Fruit fly (Drosophila melanogaster) whole organism, prepupa: ENCODE data around the gene PAN3.

Experiments
- Blimp-1 ChIP-seq: fragments of 200-800 bp; sonication (Bioruptor generic); optimal IDR thresholded peaks from 3 replicates; lab custom pipeline; 2017; ENCODE audit warnings: missing biosample characterization, missing genetic modification characterization, mild to moderate bottlenecking, moderate library complexity, missing genetic modification reagents
- CG10631 ChIP-seq: fragments of 200-800 bp; sonication (Bioruptor generic); optimal IDR thresholded peaks from 2 replicates; lab custom pipeline; 2016; ENCODE audit warnings: missing biosample characterization, missing genetic modification characterization
- CG10669 ChIP-seq: fragments of 200-800 bp; sonication (Bioruptor generic); optimal IDR thresholded peaks from 3 replicates; lab custom pipeline; 2018; ENCODE audit warnings: missing biosample characterization, mild to moderate bottlenecking, missing genetic modification characterization, moderate library complexity
- CG11294 ChIP-seq: fragments of 200-800 bp; sonication (Bioruptor generic); IDR thresholded peaks from 2 replicates; pipeline ENCODE4 v1.3.6; 2022; ENCODE audit warnings: missing biosample characterization, missing genetic modification characterization
- CG11762 ChIP-seq: fragments of 200-800 bp; sonication (Bioruptor generic); optimal IDR thresholded peaks from 3 replicates; lab custom pipeline; 2016; ENCODE audit warnings: missing biosample characterization, missing genetic modification characterization; ENCODE audit not compliant: insufficient read depth
- CG11902 ChIP-seq: fragments of 200-800 bp; sonication (Bioruptor generic); optimal IDR thresholded peaks from 3 replicates; lab custom pipeline; 2016; ENCODE audit warnings: missing biosample characterization, missing genetic modification characterization
- CG15336 ChIP-seq: fragments of 200-800 bp; sonication (Bioruptor generic); IDR thresholded peaks from 2 replicates; pipeline ENCODE4 v1.3.6; 2022; ENCODE audit warnings: missing biosample characterization, missing genetic modification characterization
- CG1621 ChIP-seq: fragments of 200-800 bp; sonication (Bioruptor generic); optimal IDR thresholded peaks from 3 replicates; lab custom pipeline; 2018; ENCODE audit warnings: missing biosample characterization, mild to moderate bottlenecking, missing genetic modification characterization
- CG3032 ChIP-seq: fragments of 200-800 bp; optimal IDR thresholded peaks from 2 replicates; lab custom pipeline; 2019; ENCODE audit warnings: missing biosample characterization, mild to moderate bottlenecking, missing genetic modification characterization, moderate library complexity
- CG31627 ChIP-seq: fragments of 200-800 bp; sonication (Bioruptor generic); optimal IDR thresholded peaks from 3 replicates; lab custom pipeline; 2016; ENCODE audit warnings: missing biosample characterization, missing genetic modification characterization
- CG32006 ChIP-seq: fragments of 200-800 bp; sonication (Bioruptor generic); optimal IDR thresholded peaks from 3 replicates; lab custom pipeline; 2017; ENCODE audit warnings: missing biosample characterization, mild to moderate bottlenecking, missing genetic modification characterization
- CG34406 ChIP-seq: fragments of 200-800 bp; sonication (Bioruptor generic); optimal IDR thresholded peaks from 3 replicates; lab custom pipeline; 2016; ENCODE audit warnings: missing biosample characterization, missing genetic modification characterization
- CG3919 ChIP-seq: fragments of 200-800 bp; sonication (Bioruptor generic); optimal IDR thresholded peaks from 3 replicates; lab custom pipeline; 2016; ENCODE audit warnings: missing biosample characterization, missing genetic modification characterization
- CG6163 ChIP-seq: fragments of 200-800 bp; sonication (Bioruptor generic); IDR thresholded peaks from 3 replicates; pipeline ENCODE4 v1.3.6; 2022; ENCODE audit warnings: missing biosample characterization, missing genetic modification characterization
- CG6276 ChIP-seq: fragments of 200-800 bp; sonication (Bioruptor generic); optimal IDR thresholded peaks from 2 replicates; lab custom pipeline; 2017; ENCODE audit warnings: missing biosample characterization, mild to moderate bottlenecking, missing genetic modification characterization
- CG6792 ChIP-seq: fragments of 200-800 bp; sonication (Bioruptor generic); optimal IDR thresholded peaks from 3 replicates; lab custom pipeline; 2016; ENCODE audit warnings: missing biosample characterization, missing genetic modification characterization
- CG8319 ChIP-seq: fragments of 200-800 bp; sonication (Bioruptor generic); optimal IDR thresholded peaks from 3 replicates; lab custom pipeline; 2016; ENCODE audit warnings: missing biosample characterization, missing genetic modification characterization
- CG8632 ChIP-seq: fragments of 200-800 bp; sonication (Bioruptor generic); optimal IDR thresholded peaks from 3 replicates; lab custom pipeline; 2016; ENCODE audit warnings: missing biosample characterization, missing genetic modification characterization
- Eip78C ChIP-seq: fragments of 200-800 bp; sonication (Bioruptor generic); peaks from one replicate; lab custom pipeline; 2016; ENCODE audit warnings: missing biosample characterization, missing genetic modification characterization
- Lpt ChIP-seq: fragments of 200-800 bp; sonication (Bioruptor generic); optimal IDR thresholded peaks from 3 replicates; lab custom pipeline; 2016; ENCODE audit warnings: missing biosample characterization, missing genetic modification characterization
- Met ChIP-seq: fragments of 200-800 bp; sonication (Bioruptor generic); optimal IDR thresholded peaks from 3 replicates; lab custom pipeline; 2016; ENCODE audit warnings: missing biosample characterization, missing genetic modification characterization
- Smox ChIP-seq: fragments of 200-800 bp; sonication (Bioruptor generic); optimal IDR thresholded peaks from 3 replicates; lab custom pipeline; 2016; ENCODE audit warnings: missing biosample characterization, missing genetic modification characterization
- Sox102F ChIP-seq: fragments of 200-800 bp; sonication (Bioruptor generic); optimal IDR thresholded peaks from 2 replicates; lab custom pipeline; 2016; ENCODE audit warnings: missing biosample characterization, mild to moderate bottlenecking, missing genetic modification characterization
- Sox14 ChIP-seq: fragments of 200-800 bp; sonication (Bioruptor generic); optimal IDR thresholded peaks from 3 replicates; lab custom pipeline; 2016; ENCODE audit warnings: missing biosample characterization, missing genetic modification characterization
- Sox15 ChIP-seq: fragments of 200-800 bp; sonication (Bioruptor generic); optimal IDR thresholded peaks from 3 replicates; lab custom pipeline; 2016; ENCODE audit warnings: missing biosample characterization, missing genetic modification characterization
- acj6 ChIP-seq: fragments of 200-800 bp; sonication (Bioruptor generic); optimal IDR thresholded peaks from 3 replicates; lab custom pipeline; 2016; ENCODE audit warnings: missing biosample characterization, missing genetic modification characterization
- cyc ChIP-seq: fragments of 200-800 bp; sonication (Bioruptor generic); optimal IDR thresholded peaks from 3 replicates; lab custom pipeline; 2016; ENCODE audit warnings: missing biosample characterization, missing genetic modification characterization
- dac ChIP-seq: fragments of 200-800 bp; sonication (Bioruptor generic); optimal IDR thresholded peaks from 2 replicates; lab custom pipeline; 2017; ENCODE audit warnings: missing biosample characterization, mild to moderate bottlenecking, missing genetic modification characterization
- dsx ChIP-seq: fragments of 200-800 bp; optimal IDR thresholded peaks from 3 replicates; lab custom pipeline; 2019; ENCODE audit warnings: missing biosample characterization, mild to moderate bottlenecking, missing genetic modification characterization, moderate library complexity; ENCODE audit not compliant: poor library complexity, severe bottlenecking
- esn ChIP-seq: fragments of 200-800 bp; sonication (Bioruptor generic); optimal IDR thresholded peaks from 2 replicates; lab custom pipeline; 2016; ENCODE audit warnings: missing biosample characterization, mild to moderate bottlenecking, missing genetic modification characterization, moderate library complexity
- fd59A ChIP-seq: fragments of 200-800 bp; sonication (Bioruptor generic); optimal IDR thresholded peaks from 2 replicates; lab custom pipeline; 2017; ENCODE audit warnings: missing biosample characterization, mild to moderate bottlenecking, missing genetic modification characterization, missing genetic modification reagents
- fd85E ChIP-seq: fragments of 200-800 bp; sonication (Bioruptor generic); optimal IDR thresholded peaks from 3 replicates; lab custom pipeline; 2016; ENCODE audit warnings: missing biosample characterization, missing genetic modification characterization
- net ChIP-seq: fragments of 200-800 bp; sonication (Bioruptor generic); optimal IDR thresholded peaks from 3 replicates; lab custom pipeline; 2016; ENCODE audit warnings: missing biosample characterization, missing genetic modification characterization
- pdm3 ChIP-seq: fragments of 200-800 bp; sonication (Bioruptor generic); optimal IDR thresholded peaks from 3 replicates; lab custom pipeline; 2016; ENCODE audit warnings: missing biosample characterization, missing genetic modification characterization
- salr ChIP-seq, 2 experiments: fragments of 200-800 bp; sonication (Bioruptor generic); optimal IDR thresholded peaks; 3 replicates each; lab custom pipeline; 2016 to 2018; ENCODE audit warnings: missing biosample characterization in 2 of 2, missing genetic modification characterization in 2 of 2, mild to moderate bottlenecking in 1 of 2
- spab ChIP-seq: fragments of 200-800 bp; sonication (Bioruptor generic); optimal IDR thresholded peaks from 2 replicates; lab custom pipeline; 2017; ENCODE audit warnings: missing biosample characterization, mild to moderate bottlenecking, missing genetic modification characterization, missing genetic modification reagents
- ss ChIP-seq, 2 experiments: fragments of 200-800 bp; sonication (Bioruptor generic); optimal IDR thresholded peaks; 2 replicates in 1 of 2; 3 replicates in 1 of 2; lab custom pipeline; 2017 to 2018; ENCODE audit warnings: mild to moderate bottlenecking in 2 of 2, missing biosample characterization in 2 of 2, missing genetic modification characterization in 2 of 2, moderate library complexity in 1 of 2
- svp ChIP-seq: fragments of 200-800 bp; sonication (Bioruptor generic); peaks from one replicate; lab custom pipeline; 2016; ENCODE audit warnings: missing biosample characterization, missing genetic modification characterization
- topi ChIP-seq: fragments of 200-800 bp; sonication (Bioruptor generic); optimal IDR thresholded peaks from 3 replicates; lab custom pipeline; 2016; ENCODE audit warnings: missing biosample characterization, missing genetic modification characterization

The PAN3 gene

DNA sequence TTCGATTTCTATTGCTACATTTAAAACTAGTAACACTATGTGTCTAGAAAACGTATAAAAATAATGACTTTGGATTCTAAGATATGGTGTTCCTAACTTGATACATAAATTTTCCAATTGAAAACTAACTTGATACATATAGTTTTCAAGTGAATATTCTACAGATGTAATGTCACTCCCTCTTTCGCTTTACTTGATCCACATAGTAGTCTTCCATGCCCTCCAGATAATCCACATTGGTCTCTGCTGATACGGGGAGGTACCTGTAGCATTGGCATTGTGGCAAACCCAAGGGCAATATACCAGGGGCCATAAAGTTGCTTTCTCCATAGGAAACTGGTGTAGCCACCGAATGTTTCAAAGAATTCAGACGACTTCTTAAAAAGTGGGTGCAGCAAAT is 40.2 kb downstream of the PAN3 start, which contains the start of gene CG45066:
Gene CG45066 (minus strand): TSS at position 101 of the 400 bp plus-strand sequence.
- no peak for TF ChIP-seq CG6792 (GFP tag; lab: Kevin White, UChicago)
- TF ChIP-seq Eip78C: no peak
- no peak for TF ChIP-seq dsx
- no peak for TF ChIP-seq pdm3 (GFP tag; lab: Kevin White, UChicago)
- no peak for TF ChIP-seq net (GFP tag; lab: Kevin White, UChicago)
- no peak for TF ChIP-seq Sox102F (GFP tag; lab: Kevin White, UChicago)
- TF ChIP-seq dac (GFP tag; lab: Kevin White, UChicago): no peak
- TF ChIP-seq CG11294 (GFP tag; lab: Robert Waterston, UW): no peak
- no peak for TF ChIP-seq CG8632 (GFP tag; lab: Kevin White, UChicago)
- TF ChIP-seq CG6276: no peak
- TF ChIP-seq CG3032 (tag; lab: Kevin White, UChicago): no peak
- TF ChIP-seq spab: no peak
- TF ChIP-seq CG31627: no peak
- TF ChIP-seq CG6163 (GFP tag; lab: Robert Waterston, UW): no peak
- no peak for TF ChIP-seq ss (GFP tag; optimal IDR thresholded peaks at IDR 0.05; lab: Kevin White, UChicago)
- TF ChIP-seq acj6: no peak
- TF ChIP-seq Smox (GFP tag; lab: Kevin White, UChicago): no peak
- no peak for TF ChIP-seq CG1621
- TF ChIP-seq Lpt (GFP tag; lab: Kevin White, UChicago): no peak

DNA sequence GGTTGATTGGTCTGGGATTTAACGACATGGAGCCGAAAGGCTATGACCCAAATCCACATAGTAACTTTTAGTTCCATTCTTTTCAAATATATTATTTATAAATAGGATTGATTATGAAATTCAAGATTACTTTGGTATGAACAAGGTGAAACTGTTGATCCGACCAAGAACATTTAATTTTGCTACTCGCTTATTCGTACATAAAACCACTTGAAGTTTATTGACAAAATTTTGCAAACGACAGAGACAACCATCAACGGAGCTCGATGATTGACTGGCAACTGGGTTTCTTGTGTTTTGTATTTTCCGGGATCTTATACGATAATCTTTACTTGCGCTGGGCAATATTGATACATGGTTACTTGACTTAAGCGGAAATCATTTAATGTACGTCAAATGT is 43.4 kb downstream of the PAN3 start, which contains the start of gene CG45067:
Gene CG45067 (minus strand): TSS at position 101 of the 400 bp plus-strand sequence.
- TF ChIP-seq salr (GFP tag; optimal IDR thresholded peaks at IDR 0.05; lab: Kevin White, UChicago) (no peak), esn (no peak), CG6163 (GFP tag; lab: Robert Waterston, UW) (no peak), CG3032 (tag; lab: Kevin White, UChicago) (no peak), cyc (GFP tag; lab: Kevin White, UChicago) (no peak), CG11762 (GFP tag; lab: Kevin White, UChicago) (no peak), CG6792 (GFP tag; lab: Kevin White, UChicago) (no peak), fd59A (no peak), CG3919 (GFP tag; lab: Kevin White, UChicago) (no peak), Sox14 (no peak), topi (GFP tag; lab: Kevin White, UChicago) (no peak), Met (GFP tag; lab: Kevin White, UChicago) (no peak)

DNA sequence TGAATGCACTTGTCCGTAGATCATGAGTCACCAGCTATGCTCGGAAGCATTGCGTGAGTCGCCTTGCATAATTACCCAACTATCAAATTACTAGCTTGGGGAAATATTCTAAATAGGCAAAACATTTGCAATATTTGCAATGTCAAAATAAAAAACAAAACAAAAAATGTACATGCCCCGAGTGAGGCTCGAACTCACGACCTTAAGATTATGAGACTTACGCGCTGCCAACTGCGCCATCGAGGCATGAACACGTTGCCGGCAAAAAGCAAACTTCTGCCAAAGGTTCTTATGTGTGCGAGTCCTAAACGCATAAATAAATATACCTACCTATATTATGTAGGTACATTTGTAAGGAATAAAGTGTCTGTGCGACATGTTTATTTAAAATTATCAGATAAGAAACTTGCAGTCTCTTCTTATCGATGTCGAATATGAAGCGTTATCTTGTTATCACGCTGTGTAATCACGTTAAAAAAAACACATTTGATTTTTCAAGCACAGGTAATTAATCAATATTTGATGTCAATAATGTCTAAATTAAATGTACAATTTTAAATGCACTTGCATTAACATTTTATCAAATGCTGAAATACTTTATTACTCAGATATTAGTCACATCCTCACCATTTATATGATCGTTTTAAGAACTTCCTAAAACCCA is 51.0 kb downstream of the PAN3 start:
- no peak for TF ChIP-seq Blimp-1 (GFP tag; lab: Kevin White, UChicago)
- TF ChIP-seq fd85E (GFP tag; lab: Kevin White, UChicago): no peak
- no peak for TF ChIP-seq Smox (GFP tag; lab: Kevin White, UChicago)
- TF ChIP-seq CG10631 (GFP tag; lab: Kevin White, UChicago): peak; percentile 13
- TF ChIP-seq CG32006: no peak
- TF ChIP-seq Sox15 (GFP tag; lab: Kevin White, UChicago): no peak
- TF ChIP-seq acj6: no peak
- TF ChIP-seq CG6792 (GFP tag; lab: Kevin White, UChicago): no peak
- TF ChIP-seq svp (GFP tag; lab: Kevin White, UChicago): peak; percentile 60
- no peak for TF ChIP-seq CG8319
- no peak for TF ChIP-seq CG15336 (GFP tag; lab: Robert Waterston, UW)
- peak in 1 of 2 experiments; percentile 28 for TF ChIP-seq ss (GFP tag; optimal IDR thresholded peaks at IDR 0.05; lab: Kevin White, UChicago)
- no peak for TF ChIP-seq CG34406 (GFP tag; lab: Kevin White, UChicago)
- TF ChIP-seq Sox102F (GFP tag; lab: Kevin White, UChicago): no peak
- no peak for TF ChIP-seq CG1621
- TF ChIP-seq CG10669 (GFP tag; lab: Kevin White, UChicago): no peak
- no peak for TF ChIP-seq CG11902
- TF ChIP-seq, all 60 proteins: peak for 3
